Worm (Caenorhabditis elegans) whole organism, late embryonic: ENCODE data around the gene sptl-3.

ENCODE experiments used
- K02D7.2 ChIP-seq: sonication (generic microtip); optimal IDR thresholded peaks from 2 replicates; lab custom pipeline; 2017; ENCODE audit warnings: mild to moderate bottlenecking, missing genetic modification characterization, missing compliant biosample characterization
- ahr-1 ChIP-seq: sonication (generic microtip); optimal IDR thresholded peaks from 2 replicates; lab custom pipeline; 2016; ENCODE audit warnings: missing genetic modification characterization, missing compliant biosample characterization
- ama-1 ChIP-seq: fragments of 150-350 bp; optimal IDR thresholded peaks from 2 replicates; lab custom pipeline; 2014
- ceh-2 ChIP-seq: sonication (generic microtip); optimal IDR thresholded peaks from 2 replicates; lab custom pipeline; 2016; ENCODE audit warnings: missing genotype, missing genetic modification characterization, missing compliant biosample characterization
- ceh-30 ChIP-seq: fragments of 150-350 bp; optimal IDR thresholded peaks from 2 replicates; lab custom pipeline; 2014; ENCODE audit warnings: missing biosample characterization, missing genetic modification characterization
- ceh-6 ChIP-seq: fragments of 200-800 bp; sonication (Bioruptor generic); optimal IDR thresholded peaks from 2 replicates; lab custom pipeline; 2018; ENCODE audit warnings: mild to moderate bottlenecking, missing genetic modification characterization, missing compliant biosample characterization
- dmd-4 ChIP-seq: sonication (generic microtip); optimal IDR thresholded peaks from 2 replicates; lab custom pipeline; 2016; ENCODE audit warnings: borderline replicate concordance, missing genetic modification characterization, missing compliant biosample characterization
- elt-2 ChIP-seq: sonication (generic microtip); optimal IDR thresholded peaks from 2 replicates; lab custom pipeline; 2016; ENCODE audit warnings: missing genetic modification reagents, missing genetic modification characterization, missing compliant biosample characterization
- npax-4 ChIP-seq: sonication (generic microtip); optimal IDR thresholded peaks from 2 replicates; lab custom pipeline; 2016; ENCODE audit warnings: missing genetic modification characterization, missing compliant biosample characterization
- ref-2 ChIP-seq: sonication (generic microtip); optimal IDR thresholded peaks from 2 replicates; lab custom pipeline; 2016; ENCODE audit warnings: missing genetic modification characterization, missing compliant biosample characterization
- sox-2 ChIP-seq: fragments of 200-800 bp; sonication (Bioruptor generic); IDR thresholded peaks from 2 replicates; pipeline ENCODE4 v1.3.6; 2022; ENCODE audit warnings: missing genetic modification reagents, missing genetic modification characterization, missing compliant biosample characterization
- sox-4 ChIP-seq: sonication (generic microtip); optimal IDR thresholded peaks from 2 replicates; lab custom pipeline; 2017; ENCODE audit warnings: mild to moderate bottlenecking, missing genetic modification characterization, inconsistent platforms, missing compliant biosample characterization
- unc-3 ChIP-seq, 2 experiments: fragments of 200-800 bp in 1 of 2; sonication (Bioruptor generic) in 1 of 2; sonication (generic microtip) in 1 of 2; conservative IDR thresholded peaks in 1 of 2; optimal IDR thresholded peaks in 1 of 2; 2 replicates each; pipeline versions ENCODE4 v1.3.6 to Lab custom; 2016 to 2022; ENCODE audit warnings: missing compliant biosample characterization in 2 of 2, missing genetic modification characterization in 2 of 2, missing genetic modification reagents in 1 of 2

The sptl-3 gene

DNA sequence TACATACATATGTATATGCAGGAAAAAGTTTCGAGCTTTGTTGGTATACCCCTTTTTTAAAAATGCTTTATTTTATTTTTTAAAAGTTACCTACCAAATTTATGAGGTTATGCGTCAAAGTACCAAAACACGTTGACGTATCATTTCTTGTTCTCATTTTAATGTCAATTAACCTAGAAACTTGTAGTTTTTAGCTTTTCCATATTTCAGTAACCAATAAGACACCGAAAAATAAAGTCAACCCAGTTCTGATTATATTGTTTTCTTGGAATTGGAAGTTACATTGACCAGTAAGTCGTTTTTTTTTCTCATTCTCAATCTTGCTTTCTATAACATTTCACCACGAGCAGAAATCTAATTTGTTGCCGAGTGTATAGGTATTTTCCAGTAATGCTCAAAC lies 43.7 kb downstream of the sptl-3 start, which contains the start of gene srw-145:
Gene srw-145, plus strand, starts transcription at position 301 of the 400 bp plus-strand sequence.
- TF ChIP-seq sox-2: no peak
- TF ChIP-seq, all 69 proteins: peak for 0

DNA sequence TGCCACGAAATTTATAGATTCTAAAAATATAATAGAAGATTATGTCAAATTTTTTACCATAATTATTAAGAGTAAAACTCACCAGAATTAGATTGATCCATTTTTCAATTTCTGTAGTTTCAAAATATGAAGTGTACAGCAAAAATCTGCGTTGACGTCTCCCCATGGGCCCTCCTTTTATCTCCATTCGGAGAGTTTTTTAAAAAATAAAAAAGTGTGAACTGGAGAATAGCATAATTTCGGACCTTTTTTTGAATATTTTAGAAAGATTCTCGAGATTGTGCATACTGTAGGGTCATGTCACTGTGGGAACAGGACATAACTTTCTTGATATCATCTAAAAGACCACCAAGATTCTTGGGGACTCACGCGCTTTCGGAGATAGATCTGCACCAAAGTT lies 49.0 kb downstream of the sptl-3 start, which contains the start of gene dpr-1:
Gene dpr-1, minus strand, starts transcription at position 101 of the 400 bp plus-strand sequence.
- no peak for TF ChIP-seq sox-4
- no peak for TF ChIP-seq elt-2 (tag; lab: Kevin White, UChicago)
- TF ChIP-seq ceh-6 (GFP tag; lab: Kevin White, UChicago): no peak
- TF ChIP-seq ama-1 (lab: Kevin White, UChicago): no peak
- no peak for TF ChIP-seq dmd-4
- TF ChIP-seq ahr-1 (tag; lab: Kevin White, UChicago): no peak
- TF ChIP-seq ceh-30 (tag; lab: Kevin White, UChicago): no peak
- TF ChIP-seq K02D7.2 (tag; lab: Kevin White, UChicago): no peak
- no peak for TF ChIP-seq ceh-2 (tag; lab: Kevin White, UChicago)
- no peak for TF ChIP-seq unc-3 (GFP tag; conservative IDR thresholded peaks at IDR 0.05; lab: Robert Waterston, UW)
- no peak for TF ChIP-seq unc-3 (tag; optimal IDR thresholded peaks at IDR 0.05; lab: Kevin White, UChicago)
- TF ChIP-seq ref-2 (tag; lab: Kevin White, UChicago): no peak
- no peak for TF ChIP-seq npax-4 (tag; lab: Kevin White, UChicago)
